Worm (Caenorhabditis elegans): Measurements from ENCODE around the gene R04A9.1.

- no peak for TF ChIP-seq ets-7 (tag; optimal IDR thresholded peaks at IDR 0.05)
- no peak for TF ChIP-seq ama-1 (optimal IDR thresholded peaks at IDR 0.05)
Observed at ce11 chrX:449820-450219, 45.1 kb downstream of the R04A9.1 start, which contains the start of gene F52D1.2.

Data from whole organism, early embryonic.